Worm (Caenorhabditis elegans) whole organism, L4 larva: Measurements from ENCODE around the gene T24H10.1.
A peak's percentile ranks its signal among the peaks of the same experiment; 100 is the strongest.

ENCODE experiments used
- F37D6.2 ChIP-seq: sonication (generic microtip); optimal IDR thresholded peaks from 2 replicates; lab custom pipeline; 2016; ENCODE audit warnings: mild to moderate bottlenecking, missing genetic modification characterization, missing compliant biosample characterization
- T20F7.1 ChIP-seq: fragments of 200-800 bp; sonication (Bioruptor generic); optimal IDR thresholded peaks from 2 replicates; lab custom pipeline; 2018; ENCODE audit warnings: mild to moderate bottlenecking, missing genetic modification characterization, missing compliant biosample characterization
- ZK546.5 ChIP-seq, 2 experiments: sonication (generic microtip); optimal IDR thresholded peaks; 2 replicates each; lab custom pipeline; 2017; ENCODE audit warnings: missing biosample characterization in 2 of 2, missing genetic modification characterization in 2 of 2
- ama-1 ChIP-seq: fragments of 150-350 bp; optimal IDR thresholded peaks from 2 replicates; lab custom pipeline; 2014; ENCODE audit warnings: inconsistent platforms, mixed read lengths
- arid-1 ChIP-seq: fragments of 200-800 bp; sonication (Bioruptor generic); conservative IDR thresholded peaks from 2 replicates; pipeline ENCODE4 v1.3.6; 2022; ENCODE audit warnings: missing genetic modification reagents, missing genetic modification characterization, missing compliant biosample characterization
- ceh-28 ChIP-seq: fragments of 150-350 bp; optimal IDR thresholded peaks from 2 replicates; lab custom pipeline; 2014; ENCODE audit warnings: missing biosample characterization, missing genetic modification reagents, missing genetic modification characterization
- ceh-44 ChIP-seq: fragments of 200-800 bp; sonication (Bioruptor generic); IDR thresholded peaks from 2 replicates; pipeline ENCODE4 v1.3.6; 2022; ENCODE audit warnings: missing genetic modification reagents, missing genetic modification characterization, missing compliant biosample characterization
- ces-1 ChIP-seq: fragments of 150-350 bp; sonication (generic microtip); optimal IDR thresholded peaks from 4 replicates; lab custom pipeline; 2014; ENCODE audit warnings: missing biosample characterization, missing genetic modification reagents, missing genetic modification characterization
- cey-2 ChIP-seq: sonication (generic microtip); optimal IDR thresholded peaks from 3 replicates; lab custom pipeline; 2017; ENCODE audit warnings: missing genetic modification characterization, mild to moderate bottlenecking, missing compliant biosample characterization, antibody characterized with exemption, borderline replicate concordance; ENCODE audit not compliant: insufficient read depth
- ctbp-1 ChIP-seq: fragments of 200-800 bp; sonication (Bioruptor generic); IDR thresholded peaks from 2 replicates; pipeline ENCODE4 v1.3.6; 2022; ENCODE audit warnings: missing genetic modification reagents, missing genetic modification characterization, missing compliant biosample characterization
- daf-8 ChIP-seq: fragments of 200-800 bp; sonication (Bioruptor generic); IDR thresholded peaks from 2 replicates; pipeline ENCODE4 v1.3.6; 2022; ENCODE audit warnings: missing genetic modification characterization, missing compliant biosample characterization
- dmd-6 ChIP-seq: fragments of 200-800 bp; sonication (Bioruptor generic); IDR thresholded peaks from 2 replicates; pipeline ENCODE4 v1.3.6; 2022; ENCODE audit warnings: missing genetic modification reagents, missing genetic modification characterization, missing compliant biosample characterization
- dmd-9 ChIP-seq: fragments of 200-800 bp; sonication (Bioruptor generic); IDR thresholded peaks from 2 replicates; pipeline ENCODE4 v1.3.6; 2022; ENCODE audit warnings: missing genetic modification reagents, missing genetic modification characterization, missing compliant biosample characterization
- dpl-1 ChIP-seq: fragments of 150-350 bp; optimal IDR thresholded peaks from 2 replicates; lab custom pipeline; 2014; ENCODE audit warnings: missing biosample characterization, missing genetic modification reagents, missing genetic modification characterization
- dve-1 ChIP-seq: sonication (generic microtip); optimal IDR thresholded peaks from 2 replicates; lab custom pipeline; 2017; ENCODE audit warnings: antibody characterized with exemption, mild to moderate bottlenecking, missing genetic modification characterization, missing compliant biosample characterization; ENCODE audit not compliant: insufficient read depth
- fkh-10 ChIP-seq: fragments of 150-350 bp; optimal IDR thresholded peaks from 2 replicates; lab custom pipeline; 2014; ENCODE audit warnings: missing biosample characterization, missing genetic modification reagents, missing genetic modification characterization
- hlh-30 ChIP-seq: sonication (generic microtip); optimal IDR thresholded peaks from 2 replicates; lab custom pipeline; 2017; ENCODE audit warnings: antibody characterized with exemption, mild to moderate bottlenecking, missing genetic modification characterization, missing compliant biosample characterization; ENCODE audit not compliant: insufficient read depth
- hmg-1.1 ChIP-seq: fragments of 200-800 bp; sonication (Bioruptor generic); IDR thresholded peaks from 2 replicates; pipeline ENCODE4 v1.3.6; 2022; ENCODE audit warnings: missing genetic modification reagents, missing genetic modification characterization, missing compliant biosample characterization
- jun-1 ChIP-seq: fragments of 150-350 bp; optimal IDR thresholded peaks from 2 replicates; lab custom pipeline; 2014; ENCODE audit warnings: missing biosample characterization, missing genetic modification reagents, missing genetic modification characterization
- lim-7 ChIP-seq: fragments of 200-800 bp; sonication (Bioruptor generic); IDR thresholded peaks from 2 replicates; pipeline ENCODE4 v1.3.6; 2022; ENCODE audit warnings: missing genetic modification characterization, missing compliant biosample characterization
- lin-1 ChIP-seq: fragments of 200-800 bp; sonication (Bioruptor generic); IDR thresholded peaks from 2 replicates; pipeline ENCODE4 v1.3.6; 2022; ENCODE audit warnings: missing genetic modification reagents, missing genetic modification characterization, missing compliant biosample characterization
- lin-15B ChIP-seq: fragments of 150-350 bp; sonication (generic microtip); optimal IDR thresholded peaks from 3 replicates; lab custom pipeline; 2014; ENCODE audit warnings: missing biosample characterization, missing genetic modification characterization
- lin-39 ChIP-seq: fragments of 150-350 bp; optimal IDR thresholded peaks from 2 replicates; lab custom pipeline; 2014; ENCODE audit warnings: missing biosample characterization, missing genetic modification reagents, missing genetic modification characterization
- lsy-2 ChIP-seq, 2 experiments: fragments of 150-350 bp in 1 of 2; sonication (generic microtip) in 1 of 2; optimal IDR thresholded peaks; 2 replicates each; lab custom pipeline; 2014 to 2017; ENCODE audit warnings: missing biosample characterization in 2 of 2, missing genetic modification characterization in 2 of 2
- madf-5 ChIP-seq, 2 experiments: fragments of 200-800 bp; sonication (Bioruptor generic); IDR thresholded peaks; 2 replicates each; pipeline ENCODE4 v1.3.6; 2022; ENCODE audit warnings: missing compliant biosample characterization in 2 of 2, missing genetic modification characterization in 2 of 2
- madf-9 ChIP-seq: fragments of 200-800 bp; sonication (Bioruptor generic); conservative IDR thresholded peaks from 2 replicates; pipeline ENCODE4 v1.3.6; 2022; ENCODE audit warnings: missing genetic modification reagents, missing genetic modification characterization, missing compliant biosample characterization
- mep-1 ChIP-seq: fragments of 150-350 bp; sonication (generic microtip); optimal IDR thresholded peaks from 3 replicates; lab custom pipeline; 2014; ENCODE audit warnings: missing biosample characterization, missing genetic modification characterization
- nhr-111 ChIP-seq: fragments of 200-800 bp; sonication (Bioruptor generic); optimal IDR thresholded peaks from 2 replicates; lab custom pipeline; 2018; ENCODE audit warnings: mild to moderate bottlenecking, missing genetic modification characterization, missing compliant biosample characterization
- nhr-237 ChIP-seq: sonication (generic microtip); optimal IDR thresholded peaks from 2 replicates; lab custom pipeline; 2017; ENCODE audit warnings: missing biosample characterization, missing genetic modification characterization
- nhr-25 ChIP-seq: sonication (generic microtip); optimal IDR thresholded peaks from 2 replicates; lab custom pipeline; 2017; ENCODE audit warnings: missing genetic modification characterization, mild to moderate bottlenecking, missing compliant biosample characterization, antibody characterized with exemption, moderate library complexity, borderline replicate concordance; ENCODE audit not compliant: insufficient read depth
- nhr-28 ChIP-seq: fragments of 150-350 bp; optimal IDR thresholded peaks from 2 replicates; lab custom pipeline; 2014; ENCODE audit warnings: missing biosample characterization, missing genetic modification characterization
- nhr-41 ChIP-seq: fragments of 200-800 bp; sonication (Bioruptor generic); IDR thresholded peaks from 2 replicates; pipeline ENCODE4 v1.3.6; 2022; ENCODE audit warnings: missing genetic modification reagents, missing genetic modification characterization, missing compliant biosample characterization
- nhr-42 ChIP-seq: fragments of 200-800 bp; sonication (Bioruptor generic); IDR thresholded peaks from 2 replicates; pipeline ENCODE4 v1.3.6; 2022; ENCODE audit warnings: missing genetic modification characterization, missing compliant biosample characterization
- nhr-48 ChIP-seq: sonication (generic microtip); optimal IDR thresholded peaks from 2 replicates; lab custom pipeline; 2016; ENCODE audit warnings: mild to moderate bottlenecking, missing genetic modification characterization, missing compliant biosample characterization
- php-3 ChIP-seq: fragments of 200-800 bp; sonication (Bioruptor generic); IDR thresholded peaks from 2 replicates; pipeline ENCODE4 v1.3.6; 2022; ENCODE audit warnings: missing genetic modification reagents, missing genetic modification characterization, missing compliant biosample characterization
- pqm-1 ChIP-seq: sonication (generic microtip); optimal IDR thresholded peaks from 2 replicates; lab custom pipeline; 2017; ENCODE audit warnings: missing biosample characterization, missing genetic modification characterization
- spr-1 ChIP-seq: sonication (generic microtip); optimal IDR thresholded peaks from 2 replicates; lab custom pipeline; 2016; ENCODE audit warnings: mild to moderate bottlenecking, missing genetic modification characterization, missing compliant biosample characterization
- spr-3 ChIP-seq: fragments of 200-800 bp; sonication (Bioruptor generic); optimal IDR thresholded peaks from 2 replicates; lab custom pipeline; 2018; ENCODE audit warnings: mild to moderate bottlenecking, missing genetic modification characterization, missing compliant biosample characterization
- tag-97 ChIP-seq: fragments of 200-800 bp; sonication (Bioruptor generic); IDR thresholded peaks from 2 replicates; pipeline ENCODE4 v1.3.6; 2022; ENCODE audit warnings: missing genetic modification characterization, missing compliant biosample characterization
- unc-62 ChIP-seq, 3 experiments: fragments of 150-350 bp in 1 of 3; sonication (generic microtip); optimal IDR thresholded peaks in 2 of 3; peaks in 1 of 3; 1 replicate in 1 of 3; 2 replicates in 2 of 3; lab custom pipeline; 2014 to 2017; ENCODE audit warnings: missing biosample characterization in 3 of 3, missing genetic modification characterization in 3 of 3, missing genetic modification reagents in 3 of 3, missing genotype in 1 of 3
- zfp-2 ChIP-seq: sonication (generic microtip); optimal IDR thresholded peaks from 2 replicates; lab custom pipeline; 2016; ENCODE audit warnings: mild to moderate bottlenecking, missing genetic modification characterization, missing compliant biosample characterization
- zfp-3 ChIP-seq: fragments of 200-800 bp; sonication (Bioruptor generic); conservative IDR thresholded peaks from 2 replicates; pipeline ENCODE4 v1.3.6; 2022; ENCODE audit warnings: missing genetic modification reagents, missing genetic modification characterization, missing compliant biosample characterization
- zip-11 ChIP-seq: fragments of 200-800 bp; sonication (Bioruptor generic); IDR thresholded peaks from 2 replicates; pipeline ENCODE4 v1.3.6; 2022; ENCODE audit warnings: missing genetic modification characterization, missing compliant biosample characterization
- zip-2 ChIP-seq: fragments of 150-350 bp; optimal IDR thresholded peaks from 2 replicates; lab custom pipeline; 2014; ENCODE audit warnings: missing biosample characterization, missing genetic modification characterization
- ztf-11 ChIP-seq: fragments of 150-350 bp; optimal IDR thresholded peaks from 2 replicates; lab custom pipeline; 2014; ENCODE audit warnings: missing biosample characterization, missing genetic modification characterization
- ztf-7 ChIP-seq: fragments of 150-350 bp; optimal IDR thresholded peaks from 2 replicates; lab custom pipeline; 2014; ENCODE audit warnings: missing biosample characterization, missing genetic modification characterization

T24H10.1 gene

DNA sequence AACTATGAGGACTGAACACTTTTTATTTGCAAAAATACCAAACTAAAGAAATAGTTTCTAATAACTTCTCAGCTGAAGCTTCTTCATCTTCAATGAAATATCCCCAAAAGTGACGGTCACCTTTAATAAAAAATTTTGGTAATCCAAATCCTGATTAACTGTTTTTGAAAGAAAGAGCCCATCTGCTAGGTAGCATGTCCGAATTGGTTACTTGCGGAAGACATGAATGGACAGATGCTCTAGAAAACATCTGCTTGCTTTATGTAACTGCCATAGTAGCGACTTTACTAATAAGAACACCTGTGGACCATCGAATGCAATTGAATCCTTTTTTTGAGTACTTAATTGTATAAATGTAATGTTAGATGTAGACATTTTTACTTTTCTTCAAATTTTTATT, 40.2 kb upstream of the T24H10.1 start:
- no peak for TF ChIP-seq pqm-1 (tag; lab: Kevin White, UChicago)
- TF ChIP-seq lin-1, result no peak
- TF ChIP-seq dpl-1 (GFP tag; lab: Kevin White, UChicago), result no peak
- no peak for TF ChIP-seq dmd-9 (GFP tag; lab: Robert Waterston, UW)
- TF ChIP-seq ces-1 (GFP tag; lab: Kevin White, UChicago), result no peak
- TF ChIP-seq madf-5 (GFP tag; IDR thresholded peaks at IDR 0.05; lab: Robert Waterston, UW), result no peak
- TF ChIP-seq nhr-237 (tag; lab: Kevin White, UChicago), result no peak
- TF ChIP-seq nhr-28 (tag; lab: Kevin White, UChicago), result no peak
- no peak for TF ChIP-seq F37D6.2 (tag; lab: Kevin White, UChicago)
- TF ChIP-seq jun-1 (tag; lab: Kevin White, UChicago), result no peak
- no peak for TF ChIP-seq ama-1 (lab: Kevin White, UChicago)
- no peak for TF ChIP-seq zip-2 (tag; lab: Kevin White, UChicago)
- no peak for TF ChIP-seq ceh-44
- TF ChIP-seq madf-9 (GFP tag; lab: Robert Waterston, UW), result no peak
- TF ChIP-seq tag-97 (GFP tag; lab: Robert Waterston, UW), result no peak
- TF ChIP-seq dmd-6 (GFP tag; lab: Robert Waterston, UW), result no peak
- no peak for TF ChIP-seq nhr-41
- no peak for TF ChIP-seq nhr-111
- no peak for TF ChIP-seq hlh-30 (tag; lab: Kevin White, UChicago)
- TF ChIP-seq, all 104 proteins: peak for 0

DNA sequence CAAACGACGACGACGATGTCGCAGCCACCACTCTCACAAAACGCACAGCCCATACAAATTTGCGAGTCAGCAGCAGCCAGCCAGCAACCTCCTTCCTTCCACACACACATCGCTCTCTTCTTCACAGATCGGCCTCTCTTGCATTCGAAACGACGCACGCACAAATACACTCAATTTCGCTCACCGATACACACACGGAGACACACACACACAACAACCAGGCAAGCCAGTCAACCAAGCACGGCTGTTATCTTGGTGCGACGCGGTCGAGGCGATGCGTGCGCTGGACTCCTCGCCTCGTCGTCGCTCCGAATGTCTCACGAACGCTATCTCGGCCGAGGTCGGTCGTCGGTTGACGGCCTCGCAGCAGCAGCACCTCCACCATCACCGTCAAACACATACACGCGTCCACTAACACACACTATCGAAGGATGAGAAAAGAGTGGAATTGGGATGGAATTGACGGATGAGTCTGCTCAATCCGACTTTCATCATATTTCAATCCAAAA, 38.8 kb upstream of the T24H10.1 start:
- no peak for TF ChIP-seq ama-1 (lab: Kevin White, UChicago)
- TF ChIP-seq pqm-1 (tag; lab: Kevin White, UChicago), result peak; percentile 32
- peak; percentile 93 for TF ChIP-seq F37D6.2 (tag; lab: Kevin White, UChicago)
- no peak for TF ChIP-seq cey-2
- TF ChIP-seq ZK546.5 (tag; optimal IDR thresholded peaks at IDR 0.05; lab: Kevin White, UChicago), result peak in 1 of 2 experiments; percentile 47
- TF ChIP-seq php-3 (GFP tag; lab: Robert Waterston, UW), result 0 out of 2 replicates have a peak, but pooled peaks have one; percentile 58
- peak; percentile 67 for TF ChIP-seq dpl-1 (GFP tag; lab: Kevin White, UChicago)
- peak; percentile 84 for TF ChIP-seq T20F7.1
- peak; percentile 94 for TF ChIP-seq nhr-25 (tag; lab: Kevin White, UChicago)
- no peak for TF ChIP-seq ztf-11 (tag; lab: Kevin White, UChicago)
- TF ChIP-seq nhr-28 (tag; lab: Kevin White, UChicago), result peak; percentile 89
- TF ChIP-seq nhr-41, result peak; percentile 28; the same call in 1 of the 2 replicates
- TF ChIP-seq spr-1 (tag; lab: Kevin White, UChicago), result peak; percentile 79
- TF ChIP-seq ctbp-1 (GFP tag; lab: Robert Waterston, UW), result peak; percentile 83
- 0 out of 2 replicates have a peak, but pooled peaks have one; percentile 72 for TF ChIP-seq nhr-42 (GFP tag; lab: Robert Waterston, UW)
- peak; percentile 11 for TF ChIP-seq lin-15B (tag; lab: Kevin White, UChicago)
- peak; percentile 73 for TF ChIP-seq fkh-10 (GFP tag; lab: Kevin White, UChicago)
- peak; percentile 19 for TF ChIP-seq ceh-28 (tag; lab: Kevin White, UChicago)
- peak; percentile 97 for TF ChIP-seq mep-1 (tag; lab: Kevin White, UChicago)
- peak; percentile 98 for TF ChIP-seq dve-1
- TF ChIP-seq lin-39, result no peak
- no peak for TF ChIP-seq zip-2 (tag; lab: Kevin White, UChicago)
- TF ChIP-seq spr-3 (GFP tag; lab: Kevin White, UChicago), result peak; percentile 37
- TF ChIP-seq nhr-48 (tag; lab: Kevin White, UChicago), result peak; percentile 81
- peak; percentile 75; the same call in 1 of the 2 replicates for TF ChIP-seq zfp-3 (GFP tag; lab: Robert Waterston, UW)
- 0 out of 2 replicates have a peak, but pooled peaks have one; percentile 44 for TF ChIP-seq lim-7 (GFP tag; lab: Robert Waterston, UW)
- TF ChIP-seq hmg-1.1 (GFP tag; lab: Robert Waterston, UW), result peak; percentile 95
- no peak for TF ChIP-seq zip-11 (GFP tag; lab: Robert Waterston, UW)
- peak; percentile 60; the same call in 1 of the 2 replicates for TF ChIP-seq madf-9 (GFP tag; lab: Robert Waterston, UW)
- TF ChIP-seq dmd-6 (GFP tag; lab: Robert Waterston, UW), result peak; percentile 85
- peak in 1 of 2 experiments; percentile 99 for TF ChIP-seq unc-62 (GFP tag; optimal IDR thresholded peaks at IDR 0.05 in 1 of 2; lab: Kevin White, UChicago)
- TF ChIP-seq unc-62 (tag; optimal IDR thresholded peaks at IDR 0.05; lab: Kevin White, UChicago), result no peak
- TF ChIP-seq arid-1 (GFP tag; lab: Robert Waterston, UW), result peak; percentile 76
- TF ChIP-seq madf-5 (GFP tag; IDR thresholded peaks at IDR 0.05; lab: Robert Waterston, UW), result no peak
- no peak; the same call in 1 of the 2 replicates for TF ChIP-seq lin-1
- no peak for TF ChIP-seq daf-8 (GFP tag; lab: Robert Waterston, UW)
- TF ChIP-seq lsy-2 (tag; optimal IDR thresholded peaks at IDR 0.05; lab: Kevin White, UChicago), result peak; percentile 79 to 90
- TF ChIP-seq ztf-7, result peak; percentile 33
- peak; percentile 56 for TF ChIP-seq zfp-2
